Worm (Caenorhabditis elegans) whole organism, L4 larva: ENCODE data around the gene Y53G8AM.7.

Source experiments
- D1046.2 ChIP-seq: fragments of 200-800 bp; sonication (Bioruptor generic); IDR thresholded peaks from 2 replicates; pipeline ENCODE4 v1.3.6; 2022; ENCODE audit warnings: missing genetic modification characterization, missing compliant biosample characterization
- F10B5.3 ChIP-seq: sonication (generic microtip); optimal IDR thresholded peaks from 2 replicates; lab custom pipeline; 2016; ENCODE audit warnings: mild to moderate bottlenecking, missing genetic modification characterization, missing compliant biosample characterization
- F37D6.2 ChIP-seq: sonication (generic microtip); optimal IDR thresholded peaks from 2 replicates; lab custom pipeline; 2016; ENCODE audit warnings: mild to moderate bottlenecking, missing genetic modification characterization, missing compliant biosample characterization
- F44E2.7 ChIP-seq: fragments of 200-800 bp; sonication (Bioruptor generic); IDR thresholded peaks from 2 replicates; pipeline ENCODE4 v2.1.2; 2022; ENCODE audit warnings: missing genetic modification characterization, missing compliant biosample characterization
- T20F7.1 ChIP-seq: fragments of 200-800 bp; sonication (Bioruptor generic); optimal IDR thresholded peaks from 2 replicates; lab custom pipeline; 2018; ENCODE audit warnings: mild to moderate bottlenecking, missing genetic modification characterization, missing compliant biosample characterization
- T26A8.4 ChIP-seq: fragments of 200-800 bp; sonication (Bioruptor generic); IDR thresholded peaks from 2 replicates; pipeline ENCODE4 v1.3.6; 2022; ENCODE audit warnings: missing genetic modification characterization, missing compliant biosample characterization
- Y48G9A.11 ChIP-seq: fragments of 200-800 bp; sonication (Bioruptor generic); IDR thresholded peaks from 2 replicates; pipeline ENCODE4 v1.3.6; 2022; ENCODE audit warnings: missing genetic modification reagents, missing genetic modification characterization, missing compliant biosample characterization
- Y5F2A.4 ChIP-seq: fragments of 200-800 bp; sonication (Bioruptor generic); optimal IDR thresholded peaks from 2 replicates; lab custom pipeline; 2018; ENCODE audit warnings: mild to moderate bottlenecking, missing genetic modification characterization, missing compliant biosample characterization
- aha-1 ChIP-seq: fragments of 150-350 bp; peaks from one replicate; lab custom pipeline; 2014; ENCODE audit warnings: missing biosample characterization, missing genetic modification characterization
- ama-1 ChIP-seq: fragments of 150-350 bp; optimal IDR thresholded peaks from 2 replicates; lab custom pipeline; 2014; ENCODE audit warnings: inconsistent platforms, mixed read lengths
- attf-4 ChIP-seq: sonication (generic microtip); optimal IDR thresholded peaks from 3 replicates; lab custom pipeline; 2017; ENCODE audit warnings: missing biosample characterization, missing genetic modification characterization
- ceh-20 ChIP-seq: fragments of 200-800 bp; sonication (Bioruptor generic); IDR thresholded peaks from 2 replicates; pipeline ENCODE4 v1.3.6; 2022; ENCODE audit warnings: missing genetic modification reagents, missing genetic modification characterization, missing compliant biosample characterization
- ceh-28 ChIP-seq: fragments of 150-350 bp; optimal IDR thresholded peaks from 2 replicates; lab custom pipeline; 2014; ENCODE audit warnings: missing biosample characterization, missing genetic modification reagents, missing genetic modification characterization
- ceh-82 ChIP-seq: sonication (generic microtip); optimal IDR thresholded peaks from 2 replicates; lab custom pipeline; 2017; ENCODE audit warnings: missing biosample characterization, missing genetic modification characterization
- daf-16 ChIP-seq, 3 experiments: sonication (generic microtip); optimal IDR thresholded peaks; 2 replicates each; lab custom pipeline; 2016 to 2017; ENCODE audit warnings: missing genetic modification characterization in 3 of 3, missing genetic modification reagents in 3 of 3, mild to moderate bottlenecking in 2 of 3, missing compliant biosample characterization in 2 of 3, missing biosample characterization in 1 of 3, moderate library complexity in 1 of 3
- daf-19 ChIP-seq: fragments of 200-800 bp; sonication (Bioruptor generic); conservative IDR thresholded peaks from 2 replicates; pipeline ENCODE4 v1.3.6; 2022; ENCODE audit warnings: missing genetic modification characterization, missing compliant biosample characterization
- dmd-8 ChIP-seq: fragments of 200-800 bp; sonication (Bioruptor generic); IDR thresholded peaks from 2 replicates; pipeline ENCODE4 v1.3.6; 2022; ENCODE audit warnings: missing genetic modification characterization, missing compliant biosample characterization
- dpl-1 ChIP-seq: fragments of 150-350 bp; optimal IDR thresholded peaks from 2 replicates; lab custom pipeline; 2014; ENCODE audit warnings: missing biosample characterization, missing genetic modification reagents, missing genetic modification characterization
- duxl-1 ChIP-seq: sonication (generic microtip); optimal IDR thresholded peaks from 2 replicates; lab custom pipeline; 2016; ENCODE audit warnings: mild to moderate bottlenecking, missing genetic modification characterization, moderate library complexity, missing compliant biosample characterization; ENCODE audit not compliant: poor library complexity
- dve-1 ChIP-seq: sonication (generic microtip); optimal IDR thresholded peaks from 2 replicates; lab custom pipeline; 2017; ENCODE audit warnings: antibody characterized with exemption, mild to moderate bottlenecking, missing genetic modification characterization, missing compliant biosample characterization; ENCODE audit not compliant: insufficient read depth
- fkh-10 ChIP-seq: fragments of 150-350 bp; optimal IDR thresholded peaks from 2 replicates; lab custom pipeline; 2014; ENCODE audit warnings: missing biosample characterization, missing genetic modification reagents, missing genetic modification characterization
- hif-1 ChIP-seq, 2 experiments: sonication (generic microtip); optimal IDR thresholded peaks; 2 replicates each; lab custom pipeline; 2016 to 2017; ENCODE audit warnings: missing compliant biosample characterization in 2 of 2, missing genetic modification characterization in 2 of 2, missing genetic modification reagents in 2 of 2, missing genotype in 2 of 2, mild to moderate bottlenecking in 1 of 2
- hlh-11 ChIP-seq: fragments of 200-800 bp; sonication (Bioruptor generic); optimal IDR thresholded peaks from 2 replicates; lab custom pipeline; 2018; ENCODE audit warnings: mild to moderate bottlenecking, missing genetic modification characterization, missing compliant biosample characterization
- hmg-1.1 ChIP-seq: fragments of 200-800 bp; sonication (Bioruptor generic); IDR thresholded peaks from 2 replicates; pipeline ENCODE4 v1.3.6; 2022; ENCODE audit warnings: missing genetic modification reagents, missing genetic modification characterization, missing compliant biosample characterization
- jun-1 ChIP-seq: fragments of 150-350 bp; optimal IDR thresholded peaks from 2 replicates; lab custom pipeline; 2014; ENCODE audit warnings: missing biosample characterization, missing genetic modification reagents, missing genetic modification characterization
- lim-7 ChIP-seq: fragments of 200-800 bp; sonication (Bioruptor generic); IDR thresholded peaks from 2 replicates; pipeline ENCODE4 v1.3.6; 2022; ENCODE audit warnings: missing genetic modification characterization, missing compliant biosample characterization
- lin-1 ChIP-seq: fragments of 200-800 bp; sonication (Bioruptor generic); IDR thresholded peaks from 2 replicates; pipeline ENCODE4 v1.3.6; 2022; ENCODE audit warnings: missing genetic modification reagents, missing genetic modification characterization, missing compliant biosample characterization
- lin-29 ChIP-seq: fragments of 200-800 bp; sonication (Bioruptor generic); IDR thresholded peaks from 2 replicates; pipeline ENCODE4 v1.3.6; 2022; ENCODE audit warnings: missing genetic modification reagents, missing genetic modification characterization, missing compliant biosample characterization
- lin-38 ChIP-seq: fragments of 200-800 bp; sonication (Bioruptor generic); IDR thresholded peaks from 2 replicates; pipeline ENCODE4 v1.3.6; 2022; ENCODE audit warnings: missing genetic modification reagents, missing genetic modification characterization, missing compliant biosample characterization
- madf-5 ChIP-seq, 2 experiments: fragments of 200-800 bp; sonication (Bioruptor generic); IDR thresholded peaks; 2 replicates each; pipeline ENCODE4 v1.3.6; 2022; ENCODE audit warnings: missing compliant biosample characterization in 2 of 2, missing genetic modification characterization in 2 of 2
- madf-9 ChIP-seq: fragments of 200-800 bp; sonication (Bioruptor generic); conservative IDR thresholded peaks from 2 replicates; pipeline ENCODE4 v1.3.6; 2022; ENCODE audit warnings: missing genetic modification reagents, missing genetic modification characterization, missing compliant biosample characterization
- mdl-1 ChIP-seq, 2 experiments: fragments of 150-350 bp in 1 of 2; sonication (generic microtip) in 1 of 2; optimal IDR thresholded peaks; 2 replicates each; lab custom pipeline; 2014 to 2017; ENCODE audit warnings: missing biosample characterization in 2 of 2, missing genetic modification characterization in 2 of 2
- mdt-29 ChIP-seq: fragments of 200-800 bp; sonication (Bioruptor generic); IDR thresholded peaks from 2 replicates; pipeline ENCODE4 v1.3.6; 2022; ENCODE audit warnings: missing genetic modification reagents, missing genetic modification characterization, missing compliant biosample characterization
- mep-1 ChIP-seq: fragments of 150-350 bp; sonication (generic microtip); optimal IDR thresholded peaks from 3 replicates; lab custom pipeline; 2014; ENCODE audit warnings: missing biosample characterization, missing genetic modification characterization
- mxl-3 ChIP-seq: fragments of 200-800 bp; sonication (Bioruptor generic); optimal IDR thresholded peaks from 2 replicates; lab custom pipeline; 2018; ENCODE audit warnings: mild to moderate bottlenecking, missing genetic modification characterization, missing compliant biosample characterization
- nhr-10 ChIP-seq: fragments of 150-350 bp; optimal IDR thresholded peaks from 2 replicates; lab custom pipeline; 2014; ENCODE audit warnings: missing biosample characterization, missing genetic modification characterization
- nhr-11 ChIP-seq: fragments of 150-350 bp; optimal IDR thresholded peaks from 2 replicates; lab custom pipeline; 2014; ENCODE audit warnings: missing biosample characterization, missing genetic modification characterization
- nhr-28 ChIP-seq: fragments of 150-350 bp; optimal IDR thresholded peaks from 2 replicates; lab custom pipeline; 2014; ENCODE audit warnings: missing biosample characterization, missing genetic modification characterization
- nhr-42 ChIP-seq: fragments of 200-800 bp; sonication (Bioruptor generic); IDR thresholded peaks from 2 replicates; pipeline ENCODE4 v1.3.6; 2022; ENCODE audit warnings: missing genetic modification characterization, missing compliant biosample characterization
- nhr-48 ChIP-seq: sonication (generic microtip); optimal IDR thresholded peaks from 2 replicates; lab custom pipeline; 2016; ENCODE audit warnings: mild to moderate bottlenecking, missing genetic modification characterization, missing compliant biosample characterization
- pqm-1 ChIP-seq: sonication (generic microtip); optimal IDR thresholded peaks from 2 replicates; lab custom pipeline; 2017; ENCODE audit warnings: missing biosample characterization, missing genetic modification characterization
- rbr-2 ChIP-seq: sonication (generic microtip); optimal IDR thresholded peaks from 2 replicates; lab custom pipeline; 2016; ENCODE audit warnings: missing genotype, missing genetic modification characterization, missing compliant biosample characterization
- saeg-2 ChIP-seq: fragments of 200-800 bp; sonication (Bioruptor generic); IDR thresholded peaks from 2 replicates; pipeline ENCODE4 v1.3.6; 2022; ENCODE audit warnings: missing genetic modification reagents, missing genetic modification characterization, missing compliant biosample characterization
- sdz-12 ChIP-seq: fragments of 200-800 bp; sonication (Bioruptor generic); optimal IDR thresholded peaks from 2 replicates; lab custom pipeline; 2018; ENCODE audit warnings: mild to moderate bottlenecking, missing genetic modification characterization, missing compliant biosample characterization
- set-16 ChIP-seq: fragments of 200-800 bp; sonication (Bioruptor generic); IDR thresholded peaks from 2 replicates; pipeline ENCODE4 v1.3.6; 2022; ENCODE audit warnings: missing genetic modification reagents, missing genetic modification characterization, missing compliant biosample characterization
- snpc-4 ChIP-seq: fragments of 150-350 bp; optimal IDR thresholded peaks from 2 replicates; lab custom pipeline; 2014; ENCODE audit warnings: missing biosample characterization, missing genetic modification characterization
- spr-1 ChIP-seq: sonication (generic microtip); optimal IDR thresholded peaks from 2 replicates; lab custom pipeline; 2016; ENCODE audit warnings: mild to moderate bottlenecking, missing genetic modification characterization, missing compliant biosample characterization
- spr-3 ChIP-seq: fragments of 200-800 bp; sonication (Bioruptor generic); optimal IDR thresholded peaks from 2 replicates; lab custom pipeline; 2018; ENCODE audit warnings: mild to moderate bottlenecking, missing genetic modification characterization, missing compliant biosample characterization
- unc-39 ChIP-seq: sonication (generic microtip); optimal IDR thresholded peaks from 2 replicates; lab custom pipeline; 2017; ENCODE audit warnings: missing biosample characterization, missing genetic modification characterization
- zag-1 ChIP-seq: fragments of 150-350 bp; optimal IDR thresholded peaks from 2 replicates; lab custom pipeline; 2014; ENCODE audit warnings: missing biosample characterization, missing genetic modification characterization
- zfp-3 ChIP-seq: fragments of 200-800 bp; sonication (Bioruptor generic); conservative IDR thresholded peaks from 2 replicates; pipeline ENCODE4 v1.3.6; 2022; ENCODE audit warnings: missing genetic modification reagents, missing genetic modification characterization, missing compliant biosample characterization
- zip-11 ChIP-seq: fragments of 200-800 bp; sonication (Bioruptor generic); IDR thresholded peaks from 2 replicates; pipeline ENCODE4 v1.3.6; 2022; ENCODE audit warnings: missing genetic modification characterization, missing compliant biosample characterization

Y53G8AM.7 gene

ce11 chrIII:3279304-3279703 is 12.8 kb upstream of the Y53G8AM.7 start:
- TF ChIP-seq mdl-1 (tag; optimal IDR thresholded peaks at IDR 0.05; lab: Kevin White, UChicago) = peak in 1 of 2 experiments; percentile 49
- no peak for TF ChIP-seq madf-9
- no peak for TF ChIP-seq set-16 (GFP tag; lab: Robert Waterston, UW)
- no peak for TF ChIP-seq saeg-2 (GFP tag; lab: Robert Waterston, UW)
- peak; percentile 27 for TF ChIP-seq jun-1 (tag; lab: Kevin White, UChicago)
- TF ChIP-seq sdz-12 = no peak
- peak; percentile 37 for TF ChIP-seq rbr-2
- TF ChIP-seq hmg-1.1 (GFP tag; lab: Robert Waterston, UW) = peak; percentile 73
- no peak for TF ChIP-seq snpc-4 (tag; lab: Kevin White, UChicago)
- no peak for TF ChIP-seq F10B5.3 (tag; lab: Kevin White, UChicago)
- TF ChIP-seq D1046.2 (GFP tag; lab: Robert Waterston, UW) = no peak
- TF ChIP-seq dpl-1 = peak; percentile 59
- no peak for TF ChIP-seq unc-39 (tag; lab: Kevin White, UChicago)
- TF ChIP-seq T26A8.4 (GFP tag; lab: Robert Waterston, UW) = peak; percentile 65; the same call in 1 of the 2 replicates
- no peak for TF ChIP-seq nhr-10 (tag; lab: Kevin White, UChicago)
- peak; percentile 75 for TF ChIP-seq hlh-11 (tag; lab: Kevin White, UChicago)
- TF ChIP-seq lin-1 (GFP tag; lab: Robert Waterston, UW) = no peak
- peak in 1 of 2 experiments; percentile 18 for TF ChIP-seq daf-16 (GFP tag; optimal IDR thresholded peaks at IDR 0.05; lab: Kevin White, UChicago)
- peak; percentile 51 for TF ChIP-seq daf-16 (tag; optimal IDR thresholded peaks at IDR 0.05; lab: Kevin White, UChicago)
- TF ChIP-seq dve-1 (tag; lab: Kevin White, UChicago) = peak; percentile 91
- peak; percentile 10 for TF ChIP-seq nhr-11 (tag; lab: Kevin White, UChicago)
- TF ChIP-seq nhr-28 (tag; lab: Kevin White, UChicago) = peak; percentile 60
- no peak for TF ChIP-seq daf-19
- no peak for TF ChIP-seq F44E2.7 (GFP tag; lab: Robert Waterston, UW)
- TF ChIP-seq lim-7 (GFP tag; lab: Robert Waterston, UW) = no peak
- 0 out of 2 replicates have a peak, but pooled peaks have one; percentile 23 for TF ChIP-seq lin-29 (GFP tag; lab: Robert Waterston, UW)
- TF ChIP-seq mxl-3 (GFP tag; lab: Kevin White, UChicago) = no peak
- TF ChIP-seq spr-1 = no peak
- TF ChIP-seq F37D6.2 (tag; lab: Kevin White, UChicago) = no peak
- TF ChIP-seq zag-1 = no peak
- TF ChIP-seq zfp-3 (GFP tag; lab: Robert Waterston, UW) = no peak
- TF ChIP-seq dmd-8 (GFP tag; lab: Robert Waterston, UW) = no peak
- TF ChIP-seq ceh-82 = no peak
- no peak for TF ChIP-seq duxl-1 (tag; lab: Kevin White, UChicago)
- TF ChIP-seq nhr-48 (tag; lab: Kevin White, UChicago) = peak; percentile 31
- TF ChIP-seq ama-1 (lab: Kevin White, UChicago) = no peak
- TF ChIP-seq mep-1 (tag; lab: Kevin White, UChicago) = peak; percentile 84
- TF ChIP-seq spr-3 (GFP tag; lab: Kevin White, UChicago) = no peak
- TF ChIP-seq hif-1 (tag; optimal IDR thresholded peaks at IDR 0.05; lab: Kevin White, UChicago) = peak in 1 of 2 experiments; percentile 14
- TF ChIP-seq aha-1 (tag; lab: Kevin White, UChicago) = peak; percentile 96
- TF ChIP-seq Y48G9A.11 (GFP tag; lab: Robert Waterston, UW) = no peak
- no peak for TF ChIP-seq pqm-1 (tag; lab: Kevin White, UChicago)
- TF ChIP-seq mdt-29 = no peak
- no peak for TF ChIP-seq nhr-42 (GFP tag; lab: Robert Waterston, UW)
- TF ChIP-seq ceh-28 (tag; lab: Kevin White, UChicago) = no peak
- no peak for TF ChIP-seq T20F7.1 (GFP tag; lab: Kevin White, UChicago)
- no peak for TF ChIP-seq zip-11 (GFP tag; lab: Robert Waterston, UW)
- TF ChIP-seq attf-4 (tag; lab: Kevin White, UChicago) = no peak
- TF ChIP-seq ceh-20 = peak; percentile 37; the same call in 1 of the 2 replicates
- TF ChIP-seq madf-5 (GFP tag; IDR thresholded peaks at IDR 0.05; lab: Robert Waterston, UW) = no peak
- TF ChIP-seq fkh-10 (GFP tag; lab: Kevin White, UChicago) = no peak
- TF ChIP-seq Y5F2A.4 (GFP tag; lab: Kevin White, UChicago) = no peak
- peak; percentile 70 for TF ChIP-seq lin-38 (GFP tag; lab: Robert Waterston, UW)
